Fruit fly (Drosophila melanogaster): Measurements from ENCODE around the gene lectin-22C.

Gene lectin-22C

DNA sequence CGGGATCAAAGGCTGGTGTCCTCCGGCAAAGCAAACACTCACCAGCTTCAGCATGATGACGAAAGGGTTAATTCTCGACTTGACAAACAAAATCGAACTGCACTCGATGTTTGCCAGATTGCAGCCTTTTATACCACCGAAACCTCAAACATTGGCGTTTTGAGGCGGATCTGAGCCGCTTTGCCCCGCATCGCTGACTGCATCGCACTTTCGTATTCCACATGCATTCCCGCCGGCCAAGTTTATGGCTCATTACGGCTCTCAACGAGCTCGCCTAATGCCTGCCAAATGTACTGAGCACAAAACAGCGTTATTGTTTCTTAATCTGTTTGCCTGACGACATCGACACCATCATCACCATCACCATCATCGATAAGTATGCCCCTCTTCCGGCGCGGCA lies 30.0 kb downstream of the lectin-22C start, which contains the start of gene CG15353:
Gene CG15353 (minus strand): TSS at position 101 of the 400 bp plus-strand sequence.
- TF ChIP-seq Dref (GFP tag; IDR thresholded peaks at IDR 0.05) (0 out of 2 replicates have a peak, but pooled peaks have one; percentile 22), CG15479 (GFP tag; optimal IDR thresholded peaks at IDR 0.05) (no peak)

DNA sequence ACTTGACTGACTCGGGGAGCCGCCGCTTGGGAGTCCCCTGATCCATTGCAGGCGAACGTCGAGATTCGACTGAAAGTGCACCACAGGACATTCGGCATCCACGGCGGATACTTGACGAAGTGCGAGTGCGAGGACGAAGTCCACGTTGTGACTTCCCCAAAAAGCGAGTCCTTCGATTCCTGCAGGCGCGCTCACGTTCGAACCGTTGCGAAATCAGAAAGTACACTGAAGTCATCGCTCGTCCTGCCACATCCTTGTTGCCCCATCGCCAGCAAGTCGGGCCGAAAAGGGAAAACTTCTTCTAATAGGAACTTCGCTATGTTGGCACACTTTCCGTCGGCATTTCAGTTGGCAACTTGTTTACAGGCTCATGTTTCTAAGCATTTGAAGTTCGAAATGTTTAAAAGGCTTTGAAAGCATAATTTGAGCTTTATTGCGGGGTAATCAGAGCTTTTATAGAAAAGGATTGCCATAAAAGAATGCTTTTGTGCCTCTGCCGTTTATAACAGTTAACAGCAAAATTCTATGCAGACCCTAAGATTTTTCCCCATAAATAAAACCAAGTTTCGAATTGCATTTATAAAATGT lies 30.9 kb downstream of the lectin-22C start, which contains the start of gene CG33543:
Gene CG33543 (minus strand): TSS at position 232 of the 588 bp plus-strand sequence.
- no peak for TF ChIP-seq kah (GFP tag; optimal IDR thresholded peaks at IDR 0.05)
- TF ChIP-seq CG11504 (tag; optimal IDR thresholded peaks at IDR 0.05), result peak; percentile 98
- TF ChIP-seq Deaf1 (tag; optimal IDR thresholded peaks at IDR 0.05), result peak; percentile 94
- 0 out of 4 replicates have a peak, but pooled peaks have one; percentile 30 for TF ChIP-seq chinmo (GFP tag; IDR thresholded peaks at IDR 0.05; ENCODE audit: partially characterized antibody)
- no peak for TF ChIP-seq sens (GFP tag)
- 0 out of 3 replicates have a peak, but pooled peaks have one; percentile 25 for TF ChIP-seq Dbx (GFP tag; IDR thresholded peaks at IDR 0.05)
- TF ChIP-seq CG11560 (tag; IDR thresholded peaks at IDR 0.05), result 0 out of 3 replicates have a peak, but pooled peaks have one; percentile 27
- 0 out of 3 replicates have a peak, but pooled peaks have one; percentile 29 for TF ChIP-seq CG2889 (GFP tag; IDR thresholded peaks at IDR 0.05)

DNA sequence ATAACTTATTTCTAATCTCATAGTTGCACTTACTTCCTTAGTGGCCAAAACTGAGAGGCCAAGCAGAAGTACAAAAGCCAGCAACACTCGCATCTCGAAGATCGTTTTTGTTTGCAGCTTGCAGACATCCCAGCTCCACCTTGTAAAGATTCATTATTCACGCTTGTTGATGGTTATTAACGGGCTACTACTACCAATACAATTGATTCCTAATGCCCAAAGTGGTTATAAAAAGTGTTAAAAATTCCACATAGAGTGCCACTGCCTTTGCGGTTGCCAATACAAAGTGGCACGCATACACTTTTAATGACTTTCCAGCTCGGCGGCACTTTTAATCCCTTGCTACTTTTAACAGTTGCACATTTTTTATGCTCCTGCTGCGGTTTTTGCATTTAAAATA lies 45.0 kb downstream of the lectin-22C start, which contains the start of gene Obp22a:
Gene Obp22a (minus strand): TSS at position 101 of the 400 bp plus-strand sequence.
- no peak for TF ChIP-seq gcm2 (GFP tag; optimal IDR thresholded peaks at IDR 0.05)
- TF ChIP-seq pan (optimal IDR thresholded peaks at IDR 0.05), result no peak
- TF ChIP-seq pan (GFP tag; optimal IDR thresholded peaks at IDR 0.05 in 1 of 2, IDR thresholded peaks at IDR 0.05 in 1 of 2), result no peak
- TF ChIP-seq ase (GFP tag; IDR thresholded peaks at IDR 0.05), result no peak
- TF ChIP-seq NC2β (GFP tag; optimal IDR thresholded peaks at IDR 0.05), result no peak

DNA sequence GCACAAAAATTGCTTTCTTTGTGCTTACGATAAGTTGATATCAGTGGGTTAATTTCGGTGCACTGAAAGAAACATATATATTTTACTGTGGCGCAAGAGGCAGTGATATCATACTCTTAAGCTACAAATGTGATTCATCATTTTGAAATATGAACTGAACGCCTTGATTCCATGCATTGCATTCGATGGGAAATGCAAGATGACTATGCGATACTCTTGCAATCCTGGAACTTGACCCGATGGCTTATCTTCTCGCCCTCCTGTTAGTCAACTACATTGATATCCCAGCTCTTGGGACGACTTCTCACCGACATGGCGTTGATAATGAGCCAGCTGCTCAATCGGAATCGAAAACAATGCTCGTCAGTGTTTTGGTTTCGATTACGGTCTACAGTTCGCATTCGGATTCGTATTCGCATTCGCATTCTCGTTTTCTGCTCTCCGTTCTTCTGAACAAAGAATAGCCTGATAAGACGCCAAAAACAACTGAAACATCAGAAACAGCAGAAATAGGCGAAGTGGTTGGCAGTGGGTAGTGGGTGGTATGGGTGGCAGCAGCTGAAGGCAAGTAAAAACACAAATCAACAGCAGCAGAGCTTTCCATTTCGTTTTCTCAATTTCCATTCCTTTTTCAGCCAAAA lies 47.7 kb downstream of the lectin-22C start:
- TF ChIP-seq nom (GFP tag; optimal IDR thresholded peaks at IDR 0.05) (peak; percentile 45), corto (GFP tag; optimal IDR thresholded peaks at IDR 0.05) (peak; percentile 68), CG31224 (GFP tag; IDR thresholded peaks at IDR 0.05) (peak; percentile 53), Bgb (GFP tag; IDR thresholded peaks at IDR 0.05; ENCODE audit: partially characterized antibody) (no peak), lbe (GFP tag; optimal IDR thresholded peaks at IDR 0.05) (peak; percentile 43), CG17186 (GFP tag; optimal IDR thresholded peaks at IDR 0.05) (no peak)

DNA sequence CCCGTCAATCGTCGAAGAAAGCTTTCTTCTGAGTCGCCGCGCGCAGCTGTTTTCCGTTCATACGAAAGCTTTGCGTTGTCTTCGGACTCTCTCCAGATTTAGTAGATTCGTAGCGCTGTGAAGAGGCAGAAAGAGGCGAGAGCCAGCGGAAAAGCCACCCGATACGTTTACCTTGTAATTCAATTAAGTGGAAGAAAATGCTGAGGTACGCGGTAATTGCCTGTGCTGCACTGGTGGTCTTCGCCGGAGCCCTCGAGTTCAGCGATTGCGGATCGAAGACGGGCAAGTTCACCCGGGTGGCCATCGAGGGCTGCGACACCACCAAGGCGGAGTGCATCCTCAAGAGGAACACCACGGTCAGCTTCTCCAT lies 48.9 kb downstream of the lectin-22C start, which contains the start of gene Npc2a:
Gene Npc2a (plus strand): TSS at position 99 of the 370 bp plus-strand sequence.
- no peak for TF ChIP-seq CG14710 (tag; optimal IDR thresholded peaks at IDR 0.05)
- no peak for TF ChIP-seq Dip3 (GFP tag; optimal IDR thresholded peaks at IDR 0.05)
- TF ChIP-seq CG5180 (GFP tag; optimal IDR thresholded peaks at IDR 0.05), result no peak
- TF ChIP-seq sob (GFP tag; IDR thresholded peaks at IDR 0.05), result no peak
- TF ChIP-seq Trl (optimal IDR thresholded peaks at IDR 0.05), result peak in 1 of 2 experiments; percentile 0
- TF ChIP-seq Trl (GFP tag; optimal IDR thresholded peaks at IDR 0.05), result no peak
- TF ChIP-seq jing (GFP tag; optimal IDR thresholded peaks at IDR 0.05), result no peak
- TF ChIP-seq Ets65A (GFP tag), result peak; percentile 32
- no peak for TF ChIP-seq CG18599 (GFP tag; optimal IDR thresholded peaks at IDR 0.05)
- no peak for TF ChIP-seq Hey (tag; optimal IDR thresholded peaks at IDR 0.05)
- no peak for TF ChIP-seq az2 (GFP tag; optimal IDR thresholded peaks at IDR 0.05)
- no peak for TF ChIP-seq gcm2 (GFP tag; optimal IDR thresholded peaks at IDR 0.05)
- 0 out of 4 replicates have a peak, but pooled peaks have one; percentile 2 for TF ChIP-seq Gug (GFP tag; IDR thresholded peaks at IDR 0.05)
- no peak for TF ChIP-seq CG4617 (GFP tag; optimal IDR thresholded peaks at IDR 0.05; ENCODE audit: borderline replicate concordance)
- TF ChIP-seq prd (optimal IDR thresholded peaks at IDR 0.05), result no peak
- no peak for TF ChIP-seq prd (GFP tag; IDR thresholded peaks at IDR 0.05)
- TF ChIP-seq CG30020 (tag; optimal IDR thresholded peaks at IDR 0.05), result no peak
- TF ChIP-seq ci (GFP tag; IDR thresholded peaks at IDR 0.05), result 0 out of 3 replicates have a peak, but pooled peaks have one; percentile 28
- peak; percentile 5 for TF ChIP-seq Camta (GFP tag; optimal IDR thresholded peaks at IDR 0.05)
- TF ChIP-seq CG1603 (tag; optimal IDR thresholded peaks at IDR 0.05), result no peak
- peak; percentile 23 for TF ChIP-seq sens (GFP tag)
- no peak for TF ChIP-seq CG9817 (tag; optimal IDR thresholded peaks at IDR 0.05)
- TF ChIP-seq CG3163 (GFP tag; optimal IDR thresholded peaks at IDR 0.05), result no peak
- no peak for TF ChIP-seq Rx (GFP tag; IDR thresholded peaks at IDR 0.05)
